Worm (Caenorhabditis elegans) whole organism, L2 larva: Measurements from ENCODE around the gene got-1.2.

ENCODE experiments used
- ama-1 ChIP-seq: fragments of 150-350 bp; optimal IDR thresholded peaks from 2 replicates; lab custom pipeline; 2018; ENCODE audit warnings: inconsistent platforms
- lin-39 ChIP-seq: fragments of 150-350 bp; optimal IDR thresholded peaks from 2 replicates; lab custom pipeline; 2014; ENCODE audit warnings: missing biosample characterization, missing genetic modification reagents, missing genetic modification characterization
- lsy-2 ChIP-seq, 2 experiments: fragments of 150-350 bp in 1 of 2; sonication (generic microtip) in 1 of 2; optimal IDR thresholded peaks; 2 replicates each; lab custom pipeline; 2014 to 2017; ENCODE audit warnings: missing biosample characterization in 2 of 2, missing genetic modification characterization in 2 of 2
- mdl-1 ChIP-seq, 2 experiments: fragments of 150-350 bp in 1 of 2; sonication (generic microtip) in 1 of 2; optimal IDR thresholded peaks; 2 replicates each; lab custom pipeline; 2017; ENCODE audit warnings: missing biosample characterization in 2 of 2, missing genetic modification characterization in 2 of 2
- nhr-77 ChIP-seq: fragments of 150-350 bp; optimal IDR thresholded peaks from 2 replicates; lab custom pipeline; 2014; ENCODE audit warnings: missing biosample characterization, missing genetic modification characterization
- ztf-11 ChIP-seq: sonication (generic microtip); optimal IDR thresholded peaks from 2 replicates; lab custom pipeline; 2017; ENCODE audit warnings: missing biosample characterization, missing genetic modification characterization

DNA sequence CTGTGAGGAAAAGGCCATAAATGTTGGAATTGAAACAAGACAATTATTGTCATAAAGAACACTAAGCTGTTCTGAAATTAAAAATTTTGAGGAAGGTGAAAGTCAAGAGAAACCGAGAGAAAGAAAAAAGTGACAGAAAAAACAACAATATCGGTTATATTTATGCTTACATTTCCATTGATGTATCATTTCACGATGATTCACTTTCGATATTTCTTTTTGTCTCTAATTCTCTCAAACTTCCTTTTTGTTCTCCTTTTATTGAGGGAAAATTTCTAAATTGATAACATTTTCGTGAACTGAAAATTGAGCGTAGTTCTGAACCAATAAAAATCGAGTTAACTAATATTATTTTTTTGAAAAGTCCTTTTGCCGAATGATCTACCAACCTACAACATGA, 22.0 kb upstream of the got-1.2 start:
- TF ChIP-seq ama-1 (lab: Kevin White, UChicago): no peak
- TF ChIP-seq nhr-77 (tag; lab: Kevin White, UChicago): no peak
- no peak for TF ChIP-seq mdl-1 (tag; optimal IDR thresholded peaks at IDR 0.05; lab: Kevin White, UChicago)
- TF ChIP-seq lsy-2 (tag; optimal IDR thresholded peaks at IDR 0.05; lab: Kevin White, UChicago): no peak
- TF ChIP-seq ztf-11 (tag; lab: Kevin White, UChicago): no peak
- no peak for TF ChIP-seq lin-39 (tag; lab: Kevin White, UChicago)
